Worm (Caenorhabditis elegans) whole organism, midembryonic: ENCODE measurements around the gene C43F9.11.

Experiments
- flt-1 ChIP-seq: fragments of 200-800 bp; sonication (Bioruptor generic); IDR thresholded peaks from 2 replicates; pipeline ENCODE4 v1.3.6; 2022; ENCODE audit warnings: missing genetic modification characterization, missing compliant biosample characterization
- klf-2 ChIP-seq: fragments of 200-800 bp; sonication (Bioruptor generic); conservative IDR thresholded peaks from 2 replicates; pipeline ENCODE4 v1.3.6; 2022; ENCODE audit warnings: missing genetic modification reagents, missing genetic modification characterization, missing compliant biosample characterization
- med-1 ChIP-seq: sonication (generic microtip); optimal IDR thresholded peaks from 2 replicates; lab custom pipeline; 2017; ENCODE audit warnings: missing genetic modification characterization, mild to moderate bottlenecking, missing compliant biosample characterization, antibody characterized with exemption, missing genetic modification reagents; ENCODE audit not compliant: insufficient read depth
- ref-1 ChIP-seq: fragments of 200-800 bp; sonication (Bioruptor generic); conservative IDR thresholded peaks from 2 replicates; pipeline ENCODE4 v1.3.6; 2022; ENCODE audit warnings: missing genetic modification reagents, missing genetic modification characterization, missing compliant biosample characterization
- tab-1 ChIP-seq: fragments of 200-800 bp; sonication (Bioruptor generic); IDR thresholded peaks from 2 replicates; pipeline ENCODE4 v1.3.6; 2022; ENCODE audit warnings: missing genetic modification characterization, missing compliant biosample characterization
- ztf-23 ChIP-seq: fragments of 200-800 bp; sonication (Bioruptor generic); IDR thresholded peaks from 2 replicates; pipeline ENCODE4 v1.3.6; 2022; ENCODE audit warnings: missing genetic modification reagents, missing genetic modification characterization, missing compliant biosample characterization
- ztf-29 ChIP-seq: fragments of 200-800 bp; sonication (Bioruptor generic); IDR thresholded peaks from 2 replicates; pipeline ENCODE4 v1.3.6; 2022; ENCODE audit warnings: missing genetic modification reagents, missing genetic modification characterization, missing compliant biosample characterization

DNA sequence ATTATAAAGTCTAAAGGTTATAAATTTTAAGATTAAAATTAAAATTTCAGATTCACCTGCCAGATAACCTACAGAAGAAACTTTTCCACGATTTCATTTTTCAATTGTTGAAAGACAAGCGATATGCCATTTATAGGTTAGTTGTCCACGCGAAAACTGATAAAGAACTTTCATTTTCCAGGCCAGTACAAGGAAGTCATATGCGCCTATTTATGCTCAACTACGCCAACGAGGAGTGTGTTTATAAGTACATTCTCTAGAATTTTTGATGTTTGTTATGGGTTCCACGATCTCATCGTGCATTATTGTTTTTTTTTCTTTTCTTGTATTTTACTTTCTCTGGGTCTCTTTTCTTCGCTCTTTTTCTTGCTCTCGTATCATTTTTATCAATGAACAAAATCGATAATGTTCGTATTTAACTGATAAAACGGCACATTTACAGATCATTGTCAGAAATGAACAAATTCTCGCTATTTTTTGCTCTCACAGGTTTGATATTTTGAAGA lies 10.0 kb downstream of the C43F9.11 start, which contains the start of gene R09H10.3:
- no peak for TF ChIP-seq ref-1 (GFP tag; lab: Robert Waterston, UW)
- no peak for TF ChIP-seq flt-1
- TF ChIP-seq klf-2 = no peak
- no peak for TF ChIP-seq tab-1 (GFP tag; lab: Robert Waterston, UW)
- no peak for TF ChIP-seq ztf-29
- TF ChIP-seq med-1 (GFP tag; lab: Kevin White, UChicago) = no peak
- TF ChIP-seq ztf-23 (GFP tag; lab: Robert Waterston, UW) = no peak
